Fruit fly (Drosophila melanogaster) whole organism, prepupa: ENCODE results near the gene Shab.

Source experiments
- CG10669 ChIP-seq: fragments of 200-800 bp; sonication (Bioruptor generic); optimal IDR thresholded peaks from 3 replicates; lab custom pipeline; 2018; ENCODE audit warnings: missing biosample characterization, mild to moderate bottlenecking, missing genetic modification characterization, moderate library complexity
- CG11294 ChIP-seq: fragments of 200-800 bp; sonication (Bioruptor generic); IDR thresholded peaks from 2 replicates; pipeline ENCODE4 v1.3.6; 2022; ENCODE audit warnings: missing biosample characterization, missing genetic modification characterization
- CG11762 ChIP-seq: fragments of 200-800 bp; sonication (Bioruptor generic); optimal IDR thresholded peaks from 3 replicates; lab custom pipeline; 2016; ENCODE audit warnings: missing biosample characterization, missing genetic modification characterization; ENCODE audit not compliant: insufficient read depth
- CG11902 ChIP-seq: fragments of 200-800 bp; sonication (Bioruptor generic); optimal IDR thresholded peaks from 3 replicates; lab custom pipeline; 2016; ENCODE audit warnings: missing biosample characterization, missing genetic modification characterization
- CG15336 ChIP-seq: fragments of 200-800 bp; sonication (Bioruptor generic); IDR thresholded peaks from 2 replicates; pipeline ENCODE4 v1.3.6; 2022; ENCODE audit warnings: missing biosample characterization, missing genetic modification characterization
- CG1621 ChIP-seq: fragments of 200-800 bp; sonication (Bioruptor generic); optimal IDR thresholded peaks from 3 replicates; lab custom pipeline; 2018; ENCODE audit warnings: missing biosample characterization, mild to moderate bottlenecking, missing genetic modification characterization
- CG16779 ChIP-seq: fragments of 200-800 bp; sonication (Bioruptor generic); optimal IDR thresholded peaks from 3 replicates; lab custom pipeline; 2017; ENCODE audit warnings: missing biosample characterization, mild to moderate bottlenecking, missing genetic modification characterization
- CG31627 ChIP-seq: fragments of 200-800 bp; sonication (Bioruptor generic); optimal IDR thresholded peaks from 3 replicates; lab custom pipeline; 2016; ENCODE audit warnings: missing biosample characterization, missing genetic modification characterization
- CG32006 ChIP-seq: fragments of 200-800 bp; sonication (Bioruptor generic); optimal IDR thresholded peaks from 3 replicates; lab custom pipeline; 2017; ENCODE audit warnings: missing biosample characterization, mild to moderate bottlenecking, missing genetic modification characterization
- CG34406 ChIP-seq: fragments of 200-800 bp; sonication (Bioruptor generic); optimal IDR thresholded peaks from 3 replicates; lab custom pipeline; 2016; ENCODE audit warnings: missing biosample characterization, missing genetic modification characterization
- CG3919 ChIP-seq: fragments of 200-800 bp; sonication (Bioruptor generic); optimal IDR thresholded peaks from 3 replicates; lab custom pipeline; 2016; ENCODE audit warnings: missing biosample characterization, missing genetic modification characterization
- CG4318 ChIP-seq: fragments of 200-800 bp; sonication (Bioruptor generic); optimal IDR thresholded peaks from 3 replicates; lab custom pipeline; 2017; ENCODE audit warnings: missing biosample characterization, mild to moderate bottlenecking, missing genetic modification characterization
- CG6163 ChIP-seq: fragments of 200-800 bp; sonication (Bioruptor generic); IDR thresholded peaks from 3 replicates; pipeline ENCODE4 v1.3.6; 2022; ENCODE audit warnings: missing biosample characterization, missing genetic modification characterization
- CG6276 ChIP-seq: fragments of 200-800 bp; sonication (Bioruptor generic); optimal IDR thresholded peaks from 2 replicates; lab custom pipeline; 2017; ENCODE audit warnings: missing biosample characterization, mild to moderate bottlenecking, missing genetic modification characterization
- CG6792 ChIP-seq: fragments of 200-800 bp; sonication (Bioruptor generic); optimal IDR thresholded peaks from 3 replicates; lab custom pipeline; 2016; ENCODE audit warnings: missing biosample characterization, missing genetic modification characterization
- CG6808 ChIP-seq: fragments of 200-800 bp; sonication (Bioruptor generic); optimal IDR thresholded peaks from 3 replicates; lab custom pipeline; 2017; ENCODE audit warnings: missing biosample characterization, missing genetic modification characterization, mild to moderate bottlenecking, moderate library complexity, missing genetic modification reagents
- CG6854 ChIP-seq: fragments of 200-800 bp; sonication (Bioruptor generic); optimal IDR thresholded peaks from 2 replicates; lab custom pipeline; 2017; ENCODE audit warnings: missing biosample characterization, mild to moderate bottlenecking, missing genetic modification characterization
- CG7368 ChIP-seq: fragments of 200-800 bp; sonication (Bioruptor generic); optimal IDR thresholded peaks from 3 replicates; lab custom pipeline; 2016; ENCODE audit warnings: missing biosample characterization, missing genetic modification characterization
- CG8319 ChIP-seq: fragments of 200-800 bp; sonication (Bioruptor generic); optimal IDR thresholded peaks from 3 replicates; lab custom pipeline; 2016; ENCODE audit warnings: missing biosample characterization, missing genetic modification characterization
- CG8632 ChIP-seq: fragments of 200-800 bp; sonication (Bioruptor generic); optimal IDR thresholded peaks from 3 replicates; lab custom pipeline; 2016; ENCODE audit warnings: missing biosample characterization, missing genetic modification characterization
- CG9139 ChIP-seq: fragments of 200-800 bp; sonication (Bioruptor generic); optimal IDR thresholded peaks from 3 replicates; lab custom pipeline; 2017; ENCODE audit warnings: missing biosample characterization, mild to moderate bottlenecking, missing genetic modification characterization
- Eip75B ChIP-seq: fragments of 200-800 bp; sonication (Bioruptor generic); optimal IDR thresholded peaks from 3 replicates; lab custom pipeline; 2016; ENCODE audit warnings: missing biosample characterization, missing genetic modification characterization
- Eip78C ChIP-seq: fragments of 200-800 bp; sonication (Bioruptor generic); peaks from one replicate; lab custom pipeline; 2016; ENCODE audit warnings: missing biosample characterization, missing genetic modification characterization
- Eip93F ChIP-seq: fragments of 200-800 bp; sonication (Bioruptor generic); optimal IDR thresholded peaks from 2 replicates; lab custom pipeline; 2016; ENCODE audit warnings: missing biosample characterization, mild to moderate bottlenecking, missing genetic modification characterization
- Ets21C ChIP-seq: fragments of 200-800 bp; sonication (Bioruptor generic); optimal IDR thresholded peaks from 3 replicates; lab custom pipeline; 2016; ENCODE audit warnings: missing biosample characterization, missing genetic modification characterization
- Ets96B ChIP-seq: fragments of 200-800 bp; optimal IDR thresholded peaks from 2 replicates; lab custom pipeline; 2019; ENCODE audit warnings: missing biosample characterization, mild to moderate bottlenecking, missing genetic modification characterization, moderate library complexity
- Gug ChIP-seq: fragments of 200-800 bp; sonication (Bioruptor generic); IDR thresholded peaks from 2 replicates; pipeline ENCODE4 v1.3.6; 2022; ENCODE audit warnings: missing biosample characterization, missing genetic modification characterization
- Hr38 ChIP-seq: sonication (Bioruptor generic); optimal IDR thresholded peaks from 2 replicates; lab custom pipeline; 2016; ENCODE audit warnings: missing biosample characterization, missing genetic modification characterization
- Hr4 ChIP-seq: fragments of 200-800 bp; sonication (Bioruptor generic); optimal IDR thresholded peaks from 3 replicates; lab custom pipeline; 2016; ENCODE audit warnings: missing biosample characterization, missing genetic modification characterization
- Lpt ChIP-seq: fragments of 200-800 bp; sonication (Bioruptor generic); optimal IDR thresholded peaks from 3 replicates; lab custom pipeline; 2016; ENCODE audit warnings: missing biosample characterization, missing genetic modification characterization
- Met ChIP-seq: fragments of 200-800 bp; sonication (Bioruptor generic); optimal IDR thresholded peaks from 3 replicates; lab custom pipeline; 2016; ENCODE audit warnings: missing biosample characterization, missing genetic modification characterization
- OdsH ChIP-seq: fragments of 200-800 bp; sonication (Bioruptor generic); optimal IDR thresholded peaks from 3 replicates; lab custom pipeline; 2016; ENCODE audit warnings: missing biosample characterization, missing genetic modification characterization
- Sox102F ChIP-seq: fragments of 200-800 bp; sonication (Bioruptor generic); optimal IDR thresholded peaks from 2 replicates; lab custom pipeline; 2016; ENCODE audit warnings: missing biosample characterization, mild to moderate bottlenecking, missing genetic modification characterization
- Sox14 ChIP-seq: fragments of 200-800 bp; sonication (Bioruptor generic); optimal IDR thresholded peaks from 3 replicates; lab custom pipeline; 2016; ENCODE audit warnings: missing biosample characterization, missing genetic modification characterization
- Sox15 ChIP-seq: fragments of 200-800 bp; sonication (Bioruptor generic); optimal IDR thresholded peaks from 3 replicates; lab custom pipeline; 2016; ENCODE audit warnings: missing biosample characterization, missing genetic modification characterization
- achi ChIP-seq: fragments of 200-800 bp; sonication (Bioruptor generic); optimal IDR thresholded peaks from 3 replicates; lab custom pipeline; 2016; ENCODE audit warnings: missing biosample characterization, missing genetic modification characterization
- acj6 ChIP-seq: fragments of 200-800 bp; sonication (Bioruptor generic); optimal IDR thresholded peaks from 3 replicates; lab custom pipeline; 2016; ENCODE audit warnings: missing biosample characterization, missing genetic modification characterization
- cyc ChIP-seq: fragments of 200-800 bp; sonication (Bioruptor generic); optimal IDR thresholded peaks from 3 replicates; lab custom pipeline; 2016; ENCODE audit warnings: missing biosample characterization, missing genetic modification characterization
- dac ChIP-seq: fragments of 200-800 bp; sonication (Bioruptor generic); optimal IDR thresholded peaks from 2 replicates; lab custom pipeline; 2017; ENCODE audit warnings: missing biosample characterization, mild to moderate bottlenecking, missing genetic modification characterization
- dsx ChIP-seq: fragments of 200-800 bp; optimal IDR thresholded peaks from 3 replicates; lab custom pipeline; 2019; ENCODE audit warnings: missing biosample characterization, mild to moderate bottlenecking, missing genetic modification characterization, moderate library complexity; ENCODE audit not compliant: poor library complexity, severe bottlenecking
- eg ChIP-seq: fragments of 200-800 bp; sonication (Bioruptor generic); IDR thresholded peaks from 3 replicates; pipeline ENCODE4 v1.3.6; 2022; ENCODE audit warnings: missing biosample characterization, missing genetic modification characterization
- esn ChIP-seq: fragments of 200-800 bp; sonication (Bioruptor generic); optimal IDR thresholded peaks from 2 replicates; lab custom pipeline; 2016; ENCODE audit warnings: missing biosample characterization, mild to moderate bottlenecking, missing genetic modification characterization, moderate library complexity
- fd85E ChIP-seq: fragments of 200-800 bp; sonication (Bioruptor generic); optimal IDR thresholded peaks from 3 replicates; lab custom pipeline; 2016; ENCODE audit warnings: missing biosample characterization, missing genetic modification characterization
- net ChIP-seq: fragments of 200-800 bp; sonication (Bioruptor generic); optimal IDR thresholded peaks from 3 replicates; lab custom pipeline; 2016; ENCODE audit warnings: missing biosample characterization, missing genetic modification characterization
- salr ChIP-seq, 2 experiments: fragments of 200-800 bp; sonication (Bioruptor generic); optimal IDR thresholded peaks; 3 replicates each; lab custom pipeline; 2016 to 2018; ENCODE audit warnings: missing biosample characterization in 2 of 2, missing genetic modification characterization in 2 of 2, mild to moderate bottlenecking in 1 of 2
- spab ChIP-seq: fragments of 200-800 bp; sonication (Bioruptor generic); optimal IDR thresholded peaks from 2 replicates; lab custom pipeline; 2017; ENCODE audit warnings: missing biosample characterization, mild to moderate bottlenecking, missing genetic modification characterization, missing genetic modification reagents
- ss ChIP-seq, 2 experiments: fragments of 200-800 bp; sonication (Bioruptor generic); optimal IDR thresholded peaks; 2 replicates in 1 of 2; 3 replicates in 1 of 2; lab custom pipeline; 2017 to 2018; ENCODE audit warnings: mild to moderate bottlenecking in 2 of 2, missing biosample characterization in 2 of 2, missing genetic modification characterization in 2 of 2, moderate library complexity in 1 of 2
- svp ChIP-seq: fragments of 200-800 bp; sonication (Bioruptor generic); peaks from one replicate; lab custom pipeline; 2016; ENCODE audit warnings: missing biosample characterization, missing genetic modification characterization
- topi ChIP-seq: fragments of 200-800 bp; sonication (Bioruptor generic); optimal IDR thresholded peaks from 3 replicates; lab custom pipeline; 2016; ENCODE audit warnings: missing biosample characterization, missing genetic modification characterization
- vri ChIP-seq: fragments of 200-800 bp; sonication (Bioruptor generic); optimal IDR thresholded peaks from 3 replicates; lab custom pipeline; 2016; ENCODE audit warnings: missing biosample characterization, mild to moderate bottlenecking, missing genetic modification characterization

The Shab gene

DNA sequence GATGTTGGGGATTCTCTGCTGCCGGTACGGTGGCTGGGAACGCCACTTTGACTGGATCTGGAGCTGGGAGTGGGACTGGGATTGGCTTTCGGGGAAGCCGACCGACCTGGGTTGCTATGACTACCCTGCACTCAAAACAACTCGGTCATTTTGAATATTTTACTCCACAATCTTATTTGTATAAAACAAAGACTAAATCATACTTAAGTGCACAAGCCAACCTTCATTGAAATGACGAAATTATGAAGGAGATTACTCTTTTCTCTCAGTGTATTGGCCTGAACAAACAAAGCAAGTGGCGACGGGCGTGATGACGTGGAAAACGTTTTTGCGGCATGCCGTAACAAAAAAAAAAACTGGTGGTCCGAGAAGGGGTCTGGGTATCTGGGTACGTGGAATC is 43.9 kb upstream of the Shab start (continued):
- TF ChIP-seq achi (GFP tag; lab: Kevin White, UChicago) = peak; percentile 67
- TF ChIP-seq CG6808 = peak; percentile 76
- TF ChIP-seq CG11902 (GFP tag; lab: Kevin White, UChicago) = peak; percentile 25
- TF ChIP-seq OdsH = peak; percentile 63
- no peak for TF ChIP-seq Hr38 (GFP tag; lab: Kevin White, UChicago)
- peak; percentile 84 for TF ChIP-seq CG3919 (GFP tag; lab: Kevin White, UChicago)
- TF ChIP-seq Ets96B = peak; percentile 84
- TF ChIP-seq CG10669 = peak; percentile 79
- peak; percentile 92 for TF ChIP-seq Eip78C (GFP tag; lab: Kevin White, UChicago)
- TF ChIP-seq cyc (GFP tag; lab: Kevin White, UChicago) = peak; percentile 58
- no peak for TF ChIP-seq dac (GFP tag; lab: Kevin White, UChicago)
- peak; percentile 1 for TF ChIP-seq Ets21C
- TF ChIP-seq CG6163 (GFP tag; lab: Robert Waterston, UW) = peak; percentile 78

DNA sequence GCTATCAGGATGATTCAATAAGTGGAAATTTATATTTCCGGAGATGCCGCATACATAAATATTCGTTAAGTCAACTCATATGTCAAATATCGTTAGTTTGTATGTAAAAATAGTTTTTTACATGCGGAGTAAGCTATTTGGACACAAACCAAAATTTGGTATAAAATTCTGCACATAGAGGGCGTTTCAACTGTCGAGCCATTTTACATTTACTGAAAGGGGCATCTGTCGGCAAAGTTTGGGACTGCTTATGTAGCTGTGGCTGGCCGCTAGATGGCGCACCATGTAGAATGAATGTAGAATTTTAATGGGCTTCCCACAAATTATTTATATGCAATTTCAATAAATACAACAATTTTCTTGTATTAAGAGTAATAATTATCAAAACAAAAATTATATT is 43.0 kb upstream of the Shab start:
- TF ChIP-seq CG8319 (GFP tag; lab: Kevin White, UChicago) (no peak), Hr38 (GFP tag; lab: Kevin White, UChicago) (no peak), eg (GFP tag; lab: Robert Waterston, UW) (no peak), CG6276 (GFP tag; lab: Kevin White, UChicago) (no peak), Ets96B (no peak), Met (GFP tag; lab: Kevin White, UChicago) (peak; percentile 23), net (GFP tag; lab: Kevin White, UChicago) (no peak), Sox15 (GFP tag; lab: Kevin White, UChicago) (peak; percentile 33), vri (GFP tag; lab: Kevin White, UChicago) (no peak), CG1621 (tag; lab: Kevin White, UChicago) (no peak), Eip75B (GFP tag; lab: Kevin White, UChicago) (no peak), CG32006 (GFP tag; lab: Kevin White, UChicago) (no peak), acj6 (peak; percentile 14), CG11762 (GFP tag; lab: Kevin White, UChicago) (no peak), CG16779 (no peak), CG6163 (GFP tag; lab: Robert Waterston, UW) (no peak), esn (GFP tag; lab: Kevin White, UChicago) (peak; percentile 65), cyc (GFP tag; lab: Kevin White, UChicago) (peak; percentile 81), dsx (GFP tag; lab: Kevin White, UChicago) (no peak), svp (GFP tag; lab: Kevin White, UChicago) (peak; percentile 47), CG10669 (no peak), spab (GFP tag; lab: Kevin White, UChicago) (no peak), ss (GFP tag; optimal IDR thresholded peaks at IDR 0.05; lab: Kevin White, UChicago) (no peak), CG15336 (GFP tag; lab: Robert Waterston, UW) (no peak), CG34406 (GFP tag; lab: Kevin White, UChicago) (no peak), Ets21C (peak; percentile 30), CG31627 (GFP tag; lab: Kevin White, UChicago) (peak; percentile 83), CG9139 (GFP tag; lab: Kevin White, UChicago) (no peak), Eip93F (GFP tag; lab: Kevin White, UChicago) (no peak), CG6808 (no peak), Sox102F (GFP tag; lab: Kevin White, UChicago) (no peak), topi (peak; percentile 50), CG11294 (no peak), CG8632 (no peak), Gug (GFP tag; lab: Robert Waterston, UW) (no peak), Lpt (GFP tag; lab: Kevin White, UChicago) (no peak), CG7368 (no peak), dac (GFP tag; lab: Kevin White, UChicago) (no peak), Sox14 (GFP tag; lab: Kevin White, UChicago) (peak; percentile 40), Hr4 (no peak), CG4318 (GFP tag; lab: Kevin White, UChicago) (no peak), salr (GFP tag; optimal IDR thresholded peaks at IDR 0.05; lab: Kevin White, UChicago) (no peak), CG11902 (GFP tag; lab: Kevin White, UChicago) (peak; percentile 53), CG6854 (GFP tag; lab: Kevin White, UChicago) (no peak), Eip78C (GFP tag; lab: Kevin White, UChicago) (peak; percentile 52), fd85E (GFP tag; lab: Kevin White, UChicago) (no peak), CG6792 (GFP tag; lab: Kevin White, UChicago) (peak; percentile 14)
